Worm (Caenorhabditis elegans): ENCODE measurements around the gene B0280.2.

DNA sequence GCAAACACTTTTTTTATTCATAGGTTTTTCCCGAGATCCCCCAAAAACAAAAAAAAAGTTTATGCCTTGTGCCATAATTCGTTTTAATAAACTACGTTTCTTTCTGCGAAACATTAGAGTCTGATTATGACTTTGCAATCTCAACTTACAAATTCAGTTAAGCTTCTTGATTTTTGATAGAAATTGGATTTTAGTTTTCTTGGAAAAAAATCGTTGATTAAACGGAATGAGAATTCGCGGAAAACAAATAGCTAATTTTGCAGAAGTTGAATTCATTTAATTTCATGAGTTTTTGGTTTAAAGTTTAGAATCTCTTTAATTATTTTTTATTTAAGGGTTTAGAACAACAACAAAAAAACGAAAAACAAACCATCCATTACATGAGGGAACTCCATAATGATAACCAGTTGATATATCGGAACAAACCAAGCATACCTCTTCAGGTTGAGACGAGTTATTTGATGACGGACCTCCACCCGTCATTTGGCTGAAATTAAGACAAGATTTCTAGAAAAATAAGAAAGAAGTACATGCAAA, 9.4 kb upstream of the B0280.2 start, which contains the start of gene nhr-10:
- TF ChIP-seq sea-2 (GFP tag; optimal IDR thresholded peaks at IDR 0.05), result no peak
- no peak for TF ChIP-seq nfya-1 (tag; optimal IDR thresholded peaks at IDR 0.05; ENCODE audit: insufficient read depth)
- TF ChIP-seq unc-62 (GFP tag; optimal IDR thresholded peaks at IDR 0.05), result no peak

Measured in whole organism, L3 larva.